Worm (Caenorhabditis elegans) whole organism, late embryonic: ENCODE measurements around the gene C35B1.3.

Experiments used
- C08G9.2 ChIP-seq: sonication (generic microtip); optimal IDR thresholded peaks from 2 replicates; lab custom pipeline; 2016; ENCODE audit warnings: mild to moderate bottlenecking, missing genetic modification characterization, moderate library complexity, missing compliant biosample characterization
- F13H6.1 ChIP-seq: sonication (generic microtip); optimal IDR thresholded peaks from 2 replicates; lab custom pipeline; 2016; ENCODE audit warnings: missing genetic modification characterization, missing compliant biosample characterization
- K09A11.1 ChIP-seq: sonication (generic microtip); optimal IDR thresholded peaks from 2 replicates; lab custom pipeline; 2017; ENCODE audit warnings: antibody characterized with exemption, mild to moderate bottlenecking, missing genetic modification characterization, missing compliant biosample characterization; ENCODE audit not compliant: insufficient read depth
- T23F11.4 ChIP-seq: fragments of 200-800 bp; sonication (Bioruptor generic); optimal IDR thresholded peaks from 2 replicates; lab custom pipeline; 2018; ENCODE audit warnings: mild to moderate bottlenecking, missing genetic modification characterization, missing compliant biosample characterization
- Y22D7AL.16 ChIP-seq: sonication (generic microtip); optimal IDR thresholded peaks from 2 replicates; lab custom pipeline; 2016; ENCODE audit warnings: missing genetic modification characterization, missing compliant biosample characterization
- ama-1 ChIP-seq: fragments of 150-350 bp; optimal IDR thresholded peaks from 2 replicates; lab custom pipeline; 2014
- ceh-14 ChIP-seq: sonication (generic microtip); optimal IDR thresholded peaks from 2 replicates; lab custom pipeline; 2016; ENCODE audit warnings: missing genotype, missing genetic modification characterization, missing compliant biosample characterization
- ceh-18 ChIP-seq: sonication (generic microtip); optimal IDR thresholded peaks from 2 replicates; lab custom pipeline; 2016; ENCODE audit warnings: missing genetic modification characterization, missing compliant biosample characterization
- ceh-2 ChIP-seq: sonication (generic microtip); optimal IDR thresholded peaks from 2 replicates; lab custom pipeline; 2016; ENCODE audit warnings: missing genotype, missing genetic modification characterization, missing compliant biosample characterization
- ceh-22 ChIP-seq: sonication (generic microtip); optimal IDR thresholded peaks from 2 replicates; lab custom pipeline; 2017; ENCODE audit warnings: missing biosample characterization, missing genetic modification characterization
- ceh-31 ChIP-seq: sonication (generic microtip); optimal IDR thresholded peaks from 2 replicates; lab custom pipeline; 2016; ENCODE audit warnings: missing genetic modification characterization, missing compliant biosample characterization
- ceh-48 ChIP-seq: sonication (generic microtip); optimal IDR thresholded peaks from 2 replicates; lab custom pipeline; 2016; ENCODE audit warnings: missing genetic modification characterization, inconsistent platforms, missing compliant biosample characterization
- ceh-6 ChIP-seq: fragments of 200-800 bp; sonication (Bioruptor generic); optimal IDR thresholded peaks from 2 replicates; lab custom pipeline; 2018; ENCODE audit warnings: mild to moderate bottlenecking, missing genetic modification characterization, missing compliant biosample characterization
- dmd-4 ChIP-seq: sonication (generic microtip); optimal IDR thresholded peaks from 2 replicates; lab custom pipeline; 2016; ENCODE audit warnings: borderline replicate concordance, missing genetic modification characterization, missing compliant biosample characterization
- dve-1 ChIP-seq: sonication (generic microtip); optimal IDR thresholded peaks from 2 replicates; lab custom pipeline; 2017; ENCODE audit warnings: antibody characterized with exemption, mild to moderate bottlenecking, missing genetic modification characterization, missing compliant biosample characterization
- elt-2 ChIP-seq: sonication (generic microtip); optimal IDR thresholded peaks from 2 replicates; lab custom pipeline; 2016; ENCODE audit warnings: missing genetic modification reagents, missing genetic modification characterization, missing compliant biosample characterization
- gmeb-2 ChIP-seq: sonication (generic microtip); optimal IDR thresholded peaks from 2 replicates; lab custom pipeline; 2016; ENCODE audit warnings: missing genetic modification characterization, inconsistent platforms, missing compliant biosample characterization
- madf-2 ChIP-seq: sonication (generic microtip); optimal IDR thresholded peaks from 2 replicates; lab custom pipeline; 2017; ENCODE audit warnings: missing genetic modification characterization, missing compliant biosample characterization
- mec-3 ChIP-seq: sonication (generic microtip); optimal IDR thresholded peaks from 2 replicates; lab custom pipeline; 2016; ENCODE audit warnings: borderline replicate concordance, missing genetic modification characterization, missing compliant biosample characterization
- nhr-11 ChIP-seq: fragments of 150-350 bp; optimal IDR thresholded peaks from 2 replicates; lab custom pipeline; 2014; ENCODE audit warnings: missing biosample characterization, missing genetic modification characterization
- nhr-232 ChIP-seq: sonication (generic microtip); optimal IDR thresholded peaks from 2 replicates; lab custom pipeline; 2016; ENCODE audit warnings: missing genetic modification characterization, missing compliant biosample characterization
- pag-3 ChIP-seq: sonication (generic microtip); optimal IDR thresholded peaks from 2 replicates; lab custom pipeline; 2016; ENCODE audit warnings: missing compliant biosample characterization, missing genetic modification characterization, borderline replicate concordance
- pax-1 ChIP-seq: fragments of 150-350 bp; optimal IDR thresholded peaks from 2 replicates; lab custom pipeline; 2014; ENCODE audit warnings: missing biosample characterization, missing genetic modification characterization
- pha-2 ChIP-seq: sonication (generic microtip); optimal IDR thresholded peaks from 2 replicates; lab custom pipeline; 2017; ENCODE audit warnings: mild to moderate bottlenecking, missing genetic modification characterization, missing compliant biosample characterization
- pha-4 ChIP-seq: fragments of 150-350 bp; optimal IDR thresholded peaks from 2 replicates; lab custom pipeline; 2018; ENCODE audit warnings: missing biosample characterization, missing genetic modification reagents, missing genetic modification characterization
- pqm-1 ChIP-seq: sonication (generic microtip); optimal IDR thresholded peaks from 2 replicates; lab custom pipeline; 2016; ENCODE audit warnings: missing genetic modification characterization, missing compliant biosample characterization
- rnt-1 ChIP-seq: sonication (generic microtip); optimal IDR thresholded peaks from 2 replicates; lab custom pipeline; 2016; ENCODE audit warnings: missing genetic modification characterization, missing compliant biosample characterization
- sdc-2 ChIP-seq: sonication (generic microtip); optimal IDR thresholded peaks from 2 replicates; lab custom pipeline; 2016; ENCODE audit warnings: missing genotype, missing genetic modification characterization, missing compliant biosample characterization
- sox-4 ChIP-seq: sonication (generic microtip); optimal IDR thresholded peaks from 2 replicates; lab custom pipeline; 2017; ENCODE audit warnings: mild to moderate bottlenecking, missing genetic modification characterization, inconsistent platforms, missing compliant biosample characterization
- syd-9 ChIP-seq: sonication (generic microtip); optimal IDR thresholded peaks from 2 replicates; lab custom pipeline; 2016; ENCODE audit warnings: mild to moderate bottlenecking, missing genetic modification characterization, moderate library complexity, missing compliant biosample characterization
- tbx-2 ChIP-seq: sonication (generic microtip); optimal IDR thresholded peaks from 2 replicates; lab custom pipeline; 2016; ENCODE audit warnings: missing genetic modification characterization, missing compliant biosample characterization
- ttx-3 ChIP-seq: sonication (generic microtip); optimal IDR thresholded peaks from 2 replicates; lab custom pipeline; 2016; ENCODE audit warnings: missing genetic modification reagents, missing genetic modification characterization, missing compliant biosample characterization
- unc-42 ChIP-seq: sonication (generic microtip); optimal IDR thresholded peaks from 2 replicates; lab custom pipeline; 2016; ENCODE audit warnings: missing genotype, missing genetic modification characterization, missing compliant biosample characterization
- unc-55 ChIP-seq: sonication (generic microtip); optimal IDR thresholded peaks from 2 replicates; lab custom pipeline; 2017; ENCODE audit warnings: missing biosample characterization, missing genetic modification reagents, missing genetic modification characterization
- zip-5 ChIP-seq: sonication (generic microtip); optimal IDR thresholded peaks from 2 replicates; lab custom pipeline; 2016; ENCODE audit warnings: missing genetic modification characterization, missing compliant biosample characterization
- ztf-16 ChIP-seq: sonication (generic microtip); optimal IDR thresholded peaks from 2 replicates; lab custom pipeline; 2017; ENCODE audit warnings: missing genetic modification characterization, missing compliant biosample characterization

C35B1.3 gene

ce11 chrIV:4080846-4081245 is at the start of gene C35B1.3, which contains the start of gene C35B1.9:
Gene C35B1.3, plus strand, starts transcription at chrIV:4081151.
Gene C35B1.9, minus strand, starts transcription at chrIV:4080946.
- TF ChIP-seq ceh-22 (tag; lab: Kevin White, UChicago) (no peak), dve-1 (no peak), C08G9.2 (tag; lab: Kevin White, UChicago) (no peak), ceh-48 (tag; lab: Kevin White, UChicago) (no peak), unc-55 (GFP tag; lab: Kevin White, UChicago) (no peak), dmd-4 (tag; lab: Kevin White, UChicago) (no peak), madf-2 (tag; lab: Kevin White, UChicago) (no peak), ceh-2 (tag; lab: Kevin White, UChicago) (no peak), ceh-6 (GFP tag; lab: Kevin White, UChicago) (no peak), gmeb-2 (tag; lab: Kevin White, UChicago) (no peak)

DNA sequence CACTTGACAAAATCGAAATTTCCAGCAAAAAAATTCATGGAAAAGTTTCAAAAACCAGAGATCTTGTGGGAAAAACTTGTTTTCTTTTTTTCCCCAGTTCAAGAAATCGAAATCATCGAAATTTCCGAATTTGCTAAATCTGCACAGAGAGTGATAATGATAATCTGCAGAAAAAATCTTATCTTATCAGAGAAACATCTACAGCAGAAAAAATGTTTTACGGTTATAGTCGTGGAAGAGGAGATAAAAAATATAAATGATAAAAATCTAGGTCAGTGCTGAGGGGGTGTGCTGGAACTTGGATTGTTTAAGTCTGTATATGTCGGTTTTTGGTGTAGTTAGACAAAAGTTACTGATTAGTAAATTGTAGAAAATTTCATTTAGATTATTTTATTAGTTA is 48.6 kb upstream of the C35B1.3 start:
- no peak for TF ChIP-seq dve-1
- TF ChIP-seq elt-2 (tag; lab: Kevin White, UChicago) = peak; percentile 83

- TF ChIP-seq T23F11.4 (GFP tag; lab: Kevin White, UChicago) (no peak), mec-3 (tag; lab: Kevin White, UChicago) (no peak), sdc-2 (tag; lab: Kevin White, UChicago) (no peak), ceh-6 (GFP tag; lab: Kevin White, UChicago) (no peak), K09A11.1 (tag; lab: Kevin White, UChicago) (no peak), dve-1 (no peak), nhr-232 (no peak)
- TF ChIP-seq, all 69 proteins: peak for 0
These were observed 47.5 kb upstream of the C35B1.3 start for ce11 chrIV:4033490-4033889.

ce11 chrIV:4034883-4035282 is 46.1 kb upstream of the C35B1.3 start, which contains the start of gene hlh-30:
Gene hlh-30, minus strand, starts transcription at chrIV:4034951.
- TF ChIP-seq unc-42 (tag; lab: Kevin White, UChicago) = peak; percentile 87
- no peak for TF ChIP-seq pha-2 (tag; lab: Kevin White, UChicago)
- peak; percentile 40 for TF ChIP-seq tbx-2 (tag; lab: Kevin White, UChicago)
- TF ChIP-seq sdc-2 (tag; lab: Kevin White, UChicago) = peak; percentile 37
- TF ChIP-seq ceh-18 (tag; lab: Kevin White, UChicago) = peak; percentile 52
- peak; percentile 70 for TF ChIP-seq ceh-31
- TF ChIP-seq ceh-14 (tag; lab: Kevin White, UChicago) = peak; percentile 42
- TF ChIP-seq rnt-1 (tag; lab: Kevin White, UChicago) = no peak

ce11 chrIV:4039984-4040383 is 41.0 kb upstream of the C35B1.3 start, which contains the start of gene F35F11.2:
Gene F35F11.2, plus strand, starts transcription at chrIV:4040284.
- TF ChIP-seq ceh-22 (tag; lab: Kevin White, UChicago) (no peak), ama-1 (no peak), nhr-232 (no peak), pha-4 (tag; lab: Kevin White, UChicago) (no peak), syd-9 (no peak), sox-4 (tag; lab: Kevin White, UChicago) (no peak), Y22D7AL.16 (no peak), F13H6.1 (tag; lab: Kevin White, UChicago) (no peak), elt-2 (tag; lab: Kevin White, UChicago) (no peak), pax-1 (tag; lab: Kevin White, UChicago) (no peak), zip-5 (tag; lab: Kevin White, UChicago) (no peak), nhr-11 (tag; lab: Kevin White, UChicago) (no peak), ceh-6 (GFP tag; lab: Kevin White, UChicago) (no peak), ztf-16 (tag; lab: Kevin White, UChicago) (no peak), pag-3 (no peak), gmeb-2 (tag; lab: Kevin White, UChicago) (no peak), pqm-1 (no peak), ttx-3 (tag; lab: Kevin White, UChicago) (no peak)
